Worm (Caenorhabditis elegans): ENCODE data around the gene ttr-54.

ce11 chrIV:10157489-10158088 is 2.0 kb downstream of the ttr-54 start, which contains the start of gene ttr-53:
- TF ChIP-seq nhr-12 (tag; optimal IDR thresholded peaks at IDR 0.05): no peak
- TF ChIP-seq nhr-6 (tag; optimal IDR thresholded peaks at IDR 0.05): no peak
- TF ChIP-seq nhr-77 (tag; optimal IDR thresholded peaks at IDR 0.05): no peak
- no peak for TF ChIP-seq nhr-25 (tag; optimal IDR thresholded peaks at IDR 0.05)
- no peak for TF ChIP-seq ama-1 (optimal IDR thresholded peaks at IDR 0.05)
- no peak for TF ChIP-seq nhr-23 (tag; optimal IDR thresholded peaks at IDR 0.05)
- TF ChIP-seq F13H6.1 (tag; optimal IDR thresholded peaks at IDR 0.05): no peak
- TF ChIP-seq R02D3.7 (tag; optimal IDR thresholded peaks at IDR 0.05): no peak
- TF ChIP-seq nhr-11 (tag; optimal IDR thresholded peaks at IDR 0.05): no peak
- TF ChIP-seq mdl-1 (tag; optimal IDR thresholded peaks at IDR 0.05): no peak
